Worm (Caenorhabditis elegans): ENCODE results near the gene nhr-137.

- TF ChIP-seq flt-1 (GFP tag; IDR thresholded peaks at IDR 0.05) (no peak), ama-1 (optimal IDR thresholded peaks at IDR 0.05) (no peak), ceh-13 (GFP tag; optimal IDR thresholded peaks at IDR 0.05) (no peak), sea-1 (GFP tag; conservative IDR thresholded peaks at IDR 0.05) (no peak), tbx-11 (GFP tag; IDR thresholded peaks at IDR 0.05) (no peak), B0310.2 (tag; optimal IDR thresholded peaks at IDR 0.05) (no peak), tbx-37 (GFP tag; conservative IDR thresholded peaks at IDR 0.05) (no peak), pes-1 (GFP tag; IDR thresholded peaks at IDR 0.05) (no peak), ceh-36 (tag; optimal IDR thresholded peaks at IDR 0.05) (no peak)
Measured at ce11 chrX:6654139-6654538, 14.7 kb downstream of the nhr-137 start.

Measured in whole organism, early embryonic.